Worm (Caenorhabditis elegans): ENCODE data around the gene pax-1.

Gene pax-1

DNA sequence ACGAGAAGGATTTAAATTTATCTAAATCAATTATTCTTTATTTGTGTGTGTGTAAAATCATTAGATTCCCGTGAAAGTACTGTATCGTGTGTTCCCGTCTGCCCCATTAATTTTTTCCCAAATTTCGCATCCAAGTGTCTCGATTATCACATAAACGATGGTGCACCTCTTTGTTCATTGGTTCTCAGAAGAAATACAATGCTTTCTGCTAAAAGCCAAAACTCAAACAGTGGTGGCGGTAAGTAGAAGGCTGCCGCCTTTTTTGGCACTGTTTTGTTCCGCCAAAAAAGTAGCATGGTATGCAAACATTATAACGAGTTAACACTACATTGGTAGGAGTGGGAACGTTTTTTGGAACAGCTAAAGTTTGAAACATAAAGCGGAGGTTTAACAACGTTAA is 1.3 kb upstream of the pax-1 start (continued):
- TF ChIP-seq hlh-12 (tag; optimal IDR thresholded peaks at IDR 0.05), result no peak
- TF ChIP-seq ccch-3 (GFP tag; optimal IDR thresholded peaks at IDR 0.05), result no peak
- TF ChIP-seq F55B11.4 (tag; optimal IDR thresholded peaks at IDR 0.05; ENCODE audit: borderline replicate concordance, insufficient read depth), result no peak
- TF ChIP-seq ceh-79 (tag; optimal IDR thresholded peaks at IDR 0.05), result peak; percentile 28
- TF ChIP-seq xnd-1 (tag; optimal IDR thresholded peaks at IDR 0.05), result no peak
- no peak for TF ChIP-seq F23B12.7 (tag; optimal IDR thresholded peaks at IDR 0.05; ENCODE audit: insufficient read depth)
- TF ChIP-seq ztf-18 (tag; optimal IDR thresholded peaks at IDR 0.05), result no peak
- TF ChIP-seq ceh-91 (GFP tag; IDR thresholded peaks at IDR 0.05), result no peak
- no peak for TF ChIP-seq sea-2 (GFP tag; IDR thresholded peaks at IDR 0.05)
- TF ChIP-seq aptf-3 (GFP tag; IDR thresholded peaks at IDR 0.05), result no peak
- no peak for TF ChIP-seq dpl-1 (GFP tag; optimal IDR thresholded peaks at IDR 0.05)
- TF ChIP-seq F52B5.7 (tag; optimal IDR thresholded peaks at IDR 0.05), result no peak
- TF ChIP-seq lin-40 (tag; optimal IDR thresholded peaks at IDR 0.05), result no peak
- no peak for TF ChIP-seq nhr-120 (GFP tag; IDR thresholded peaks at IDR 0.05)
- TF ChIP-seq gei-17 (GFP tag; optimal IDR thresholded peaks at IDR 0.05), result no peak
- TF ChIP-seq efl-1 (GFP tag; optimal IDR thresholded peaks at IDR 0.05), result no peak
- peak; percentile 36; the same call in 1 of the 2 replicates for TF ChIP-seq madf-6 (GFP tag; IDR thresholded peaks at IDR 0.05)
- TF ChIP-seq bed-1 (GFP tag; IDR thresholded peaks at IDR 0.05), result no peak
- TF ChIP-seq ets-4 (GFP tag; optimal IDR thresholded peaks at IDR 0.05), result no peak
- TF ChIP-seq ceh-27 (GFP tag; optimal IDR thresholded peaks at IDR 0.05), result no peak
- no peak for TF ChIP-seq let-526 (GFP tag; IDR thresholded peaks at IDR 0.05)
- TF ChIP-seq F33H1.4 (GFP tag; IDR thresholded peaks at IDR 0.05), result no peak
- TF ChIP-seq ceh-58 (GFP tag; IDR thresholded peaks at IDR 0.05), result no peak
- no peak for TF ChIP-seq rpc-1 (optimal IDR thresholded peaks at IDR 0.05)
- TF ChIP-seq rpc-1 (tag; optimal IDR thresholded peaks at IDR 0.05), result no peak
- no peak for TF ChIP-seq unc-62 (GFP tag; optimal IDR thresholded peaks at IDR 0.05)
- no peak for TF ChIP-seq fkh-3 (tag; optimal IDR thresholded peaks at IDR 0.05)
- TF ChIP-seq ztf-26 (tag; optimal IDR thresholded peaks at IDR 0.05), result no peak
- no peak for TF ChIP-seq ceh-40 (GFP tag; IDR thresholded peaks at IDR 0.05)
- peak; percentile 64; the same call in 1 of the 2 replicates for TF ChIP-seq lin-26 (GFP tag; IDR thresholded peaks at IDR 0.05)
- TF ChIP-seq nfyb-1 (GFP tag; IDR thresholded peaks at IDR 0.05), result 0 out of 2 replicates have a peak, but pooled peaks have one; percentile 53

DNA sequence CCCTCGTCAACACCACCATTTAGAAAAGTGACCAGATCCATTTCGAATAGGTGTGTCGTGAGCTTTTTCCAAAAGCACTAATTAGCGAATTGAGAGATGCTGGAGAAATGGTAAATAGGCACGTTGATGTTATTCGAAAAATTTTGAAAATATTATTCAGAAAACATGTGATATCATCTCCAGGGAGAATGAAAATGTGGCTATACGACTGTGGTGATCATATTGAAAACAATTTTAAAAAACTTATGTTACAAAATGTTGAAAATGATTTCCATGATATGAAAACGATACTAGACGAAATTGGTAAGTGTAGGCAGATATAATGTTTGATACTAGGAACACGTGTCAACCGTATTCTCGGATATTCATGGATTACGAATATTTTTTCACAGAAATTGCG is 2.1 kb downstream of the pax-1 start, which contains the start of gene K07C11.10:
Gene K07C11.10, minus strand, starts transcription at position 101 of the 400 bp plus-strand sequence.
- TF ChIP-seq hlh-12 (tag; optimal IDR thresholded peaks at IDR 0.05) (no peak), pha-4 (tag; optimal IDR thresholded peaks at IDR 0.05) (no peak), B0035.1 (tag; optimal IDR thresholded peaks at IDR 0.05) (no peak), ZK185.1 (tag; optimal IDR thresholded peaks at IDR 0.05; ENCODE audit: poor library complexity, severe bottlenecking) (no peak), lsl-1 (GFP tag; optimal IDR thresholded peaks at IDR 0.05) (no peak), tlf-1 (GFP tag; optimal IDR thresholded peaks at IDR 0.05) (no peak), ztf-22 (GFP tag; optimal IDR thresholded peaks at IDR 0.05) (no peak), xnd-1 (tag; optimal IDR thresholded peaks at IDR 0.05) (no peak), akir-1 (GFP tag; optimal IDR thresholded peaks at IDR 0.05) (no peak), nfya-1 (tag; optimal IDR thresholded peaks at IDR 0.05; ENCODE audit: borderline replicate concordance, insufficient read depth) (no peak), pbrm-1 (GFP tag; IDR thresholded peaks at IDR 0.05) (no peak), rcor-1 (GFP tag; IDR thresholded peaks at IDR 0.05) (no peak), fkh-3 (tag; optimal IDR thresholded peaks at IDR 0.05) (no peak), let-526 (GFP tag; IDR thresholded peaks at IDR 0.05) (no peak), mxl-1 (tag; optimal IDR thresholded peaks at IDR 0.05) (no peak), F52B5.7 (tag; optimal IDR thresholded peaks at IDR 0.05) (no peak), tbp1 (GFP tag; optimal IDR thresholded peaks at IDR 0.05) (no peak), somi-1 (GFP tag; optimal IDR thresholded peaks at IDR 0.05) (no peak), F39B2.1 (GFP tag; IDR thresholded peaks at IDR 0.05) (no peak)
